Worm (Caenorhabditis elegans): ENCODE measurements around the gene Y46G5A.20.
A peak's percentile ranks its signal among the peaks of the same experiment; 100 is the strongest.

Y46G5A.20 gene

DNA sequence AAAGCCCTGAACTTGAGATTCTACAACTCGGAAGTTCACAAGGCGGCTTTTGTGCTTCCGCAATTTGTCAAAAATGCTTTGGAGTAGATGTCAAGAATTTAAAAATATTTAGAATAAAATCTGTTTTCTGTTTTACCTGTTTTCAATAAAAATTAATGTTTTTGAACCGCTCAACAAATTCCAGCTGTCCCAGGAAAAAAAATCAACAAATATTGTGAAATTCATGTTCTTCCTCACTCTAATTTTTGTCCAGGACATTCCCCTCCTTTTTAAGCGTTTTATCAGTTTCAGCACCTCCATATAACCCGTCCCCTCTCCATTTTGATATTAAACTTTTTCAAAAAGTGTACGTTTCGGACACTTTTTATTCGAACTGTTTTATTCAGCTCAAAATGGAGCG lies at the start of gene Y46G5A.20:
Gene Y46G5A.20, plus strand, starts transcription at position 301 of the 400 bp plus-strand sequence.
- TF ChIP-seq ref-1 (GFP tag; conservative IDR thresholded peaks at IDR 0.05) (no peak), tab-1 (GFP tag; IDR thresholded peaks at IDR 0.05) (no peak), med-1 (GFP tag; optimal IDR thresholded peaks at IDR 0.05; ENCODE audit: insufficient read depth) (no peak), ztf-23 (GFP tag; IDR thresholded peaks at IDR 0.05) (no peak), ztf-29 (GFP tag; IDR thresholded peaks at IDR 0.05) (no peak), flt-1 (GFP tag; IDR thresholded peaks at IDR 0.05) (no peak), cog-1 (tag; optimal IDR thresholded peaks at IDR 0.05) (no peak), T22C8.4 (GFP tag; IDR thresholded peaks at IDR 0.05) (no peak), klf-2 (GFP tag; conservative IDR thresholded peaks at IDR 0.05) (no peak)

DNA sequence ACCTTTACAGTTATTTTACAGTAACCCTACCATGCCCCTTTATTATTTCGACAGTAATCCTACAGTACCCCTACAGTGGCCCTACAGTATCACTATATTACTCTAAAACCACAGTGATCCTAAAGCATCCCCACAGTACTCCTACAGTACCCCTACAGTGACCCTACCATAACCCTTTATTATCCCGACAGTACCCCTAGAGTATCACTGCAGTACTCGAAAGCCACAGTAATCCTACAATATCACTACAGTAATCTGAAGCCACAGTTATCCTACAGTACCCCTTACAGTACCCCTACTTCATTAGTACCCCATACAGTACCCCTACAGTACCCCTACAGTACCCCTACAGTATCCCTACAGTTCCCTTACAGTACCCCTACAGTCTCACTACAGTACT lies 46.3 kb upstream of the Y46G5A.20 start:
- no peak for TF ChIP-seq ztf-23 (GFP tag; IDR thresholded peaks at IDR 0.05)
- TF ChIP-seq klf-2 (GFP tag; conservative IDR thresholded peaks at IDR 0.05) = no peak
- TF ChIP-seq ref-1 (GFP tag; conservative IDR thresholded peaks at IDR 0.05) = no peak
- TF ChIP-seq cog-1 (tag; optimal IDR thresholded peaks at IDR 0.05) = no peak
- no peak for TF ChIP-seq T22C8.4 (GFP tag; IDR thresholded peaks at IDR 0.05)
- no peak for TF ChIP-seq flt-1 (GFP tag; IDR thresholded peaks at IDR 0.05)
- no peak for TF ChIP-seq ztf-29 (GFP tag; IDR thresholded peaks at IDR 0.05)
- no peak for TF ChIP-seq med-1 (GFP tag; optimal IDR thresholded peaks at IDR 0.05; ENCODE audit: insufficient read depth)
- TF ChIP-seq tab-1 (GFP tag; IDR thresholded peaks at IDR 0.05) = no peak

DNA sequence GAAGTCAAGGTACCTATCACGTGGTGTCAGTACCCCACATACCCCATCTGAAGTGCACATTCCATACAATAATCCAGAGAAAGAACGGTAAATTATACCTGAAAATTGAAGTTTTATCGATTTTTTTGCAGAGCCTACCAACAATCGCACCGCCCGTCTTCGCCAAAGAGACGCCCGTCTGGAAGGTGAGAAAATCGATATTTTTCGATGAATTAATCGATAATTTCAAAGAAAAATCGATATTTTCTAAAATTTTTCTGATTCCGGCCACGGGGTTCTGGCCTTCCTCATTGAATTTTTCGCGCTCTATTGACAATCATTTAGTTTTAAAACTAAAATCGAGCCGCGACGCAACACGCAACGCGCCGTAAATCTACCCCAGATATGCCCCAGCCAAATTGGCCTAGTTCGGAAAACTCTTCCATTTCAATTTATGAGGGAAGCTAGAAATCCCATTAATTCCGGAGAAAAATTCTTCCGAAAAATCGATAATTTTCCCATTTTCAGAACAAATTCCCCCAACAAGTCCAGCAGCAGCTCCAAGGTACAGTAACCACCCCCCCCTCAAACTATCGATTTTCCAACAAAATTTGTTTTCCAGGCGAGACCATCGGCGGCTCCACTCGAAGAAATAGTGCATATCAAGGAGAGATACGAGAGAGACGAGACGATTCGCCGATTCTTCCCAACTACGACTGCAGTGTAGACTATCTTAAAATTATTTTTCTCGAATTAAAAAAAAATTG lies 44.2 kb upstream of the Y46G5A.20 start:
- TF ChIP-seq ztf-29 (GFP tag; IDR thresholded peaks at IDR 0.05) (no peak), flt-1 (GFP tag; IDR thresholded peaks at IDR 0.05) (no peak), klf-2 (GFP tag; conservative IDR thresholded peaks at IDR 0.05) (no peak), tab-1 (GFP tag; IDR thresholded peaks at IDR 0.05) (no peak), ztf-23 (GFP tag; IDR thresholded peaks at IDR 0.05) (no peak), T22C8.4 (GFP tag; IDR thresholded peaks at IDR 0.05) (peak; percentile 60), med-1 (GFP tag; optimal IDR thresholded peaks at IDR 0.05; ENCODE audit: insufficient read depth) (no peak)

DNA sequence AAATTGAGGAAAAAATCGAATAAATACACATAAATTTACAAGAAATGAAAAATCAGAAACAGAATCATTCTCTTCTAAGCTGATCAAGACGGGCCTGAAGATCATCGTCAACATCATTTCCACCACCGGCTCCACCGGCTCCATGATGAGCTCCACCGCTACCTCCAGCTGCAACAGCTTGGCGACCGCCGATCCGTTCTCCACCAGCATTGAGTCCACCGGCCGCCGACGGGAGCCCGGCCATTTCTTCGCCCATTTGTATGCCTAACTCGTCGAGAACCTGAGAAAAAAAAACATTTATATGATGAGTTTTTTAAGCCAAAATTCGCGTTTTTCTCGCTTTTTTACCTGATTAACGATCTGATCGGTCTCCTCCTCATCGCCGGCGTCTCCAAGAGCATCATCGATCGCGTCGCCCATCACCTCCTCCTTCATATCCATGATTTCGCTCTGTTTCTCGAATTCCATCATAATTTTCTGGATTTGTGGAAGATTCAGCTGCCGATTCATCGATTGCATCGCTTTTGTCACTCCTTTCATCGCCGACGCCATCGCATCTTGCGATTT lies 43.5 kb upstream of the Y46G5A.20 start:
- TF ChIP-seq klf-2 (GFP tag; conservative IDR thresholded peaks at IDR 0.05) = no peak

DNA sequence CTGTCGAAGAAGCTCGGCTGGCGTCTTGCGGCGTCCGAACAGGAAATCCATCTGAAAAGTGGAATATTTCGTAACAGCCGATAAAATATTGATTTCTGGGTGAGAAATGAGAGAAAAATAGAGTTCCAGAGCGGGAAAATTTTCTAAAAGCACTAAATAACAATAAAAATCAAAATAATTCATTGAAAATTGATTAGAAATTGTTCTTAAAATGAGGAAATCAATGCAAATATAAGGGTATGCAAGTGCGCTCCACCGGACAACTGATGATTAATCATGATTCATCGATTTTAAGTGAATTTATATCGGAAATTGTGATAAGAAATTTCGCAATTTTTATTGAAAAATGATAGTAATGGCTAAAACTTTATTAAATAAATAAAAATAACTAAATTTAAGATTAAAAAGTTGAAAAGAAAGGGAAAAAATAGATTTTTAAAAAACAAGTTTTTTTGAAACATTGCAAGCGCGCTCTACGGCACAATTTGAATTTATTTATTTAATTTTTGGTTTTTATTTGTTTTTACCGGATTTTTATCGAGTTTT lies 42.6 kb upstream of the Y46G5A.20 start, which contains the start of the genes vps-2 and tiar-2:
Gene vps-2, minus strand, starts transcription at position 51 of the 546 bp plus-strand sequence.
Gene tiar-2, plus strand, starts transcription at position 520 of the 546 bp plus-strand sequence.
- TF ChIP-seq T22C8.4 (GFP tag; IDR thresholded peaks at IDR 0.05) (peak; percentile 52; the same call in 1 of the 2 replicates), ref-1 (GFP tag; conservative IDR thresholded peaks at IDR 0.05) (no peak)

DNA sequence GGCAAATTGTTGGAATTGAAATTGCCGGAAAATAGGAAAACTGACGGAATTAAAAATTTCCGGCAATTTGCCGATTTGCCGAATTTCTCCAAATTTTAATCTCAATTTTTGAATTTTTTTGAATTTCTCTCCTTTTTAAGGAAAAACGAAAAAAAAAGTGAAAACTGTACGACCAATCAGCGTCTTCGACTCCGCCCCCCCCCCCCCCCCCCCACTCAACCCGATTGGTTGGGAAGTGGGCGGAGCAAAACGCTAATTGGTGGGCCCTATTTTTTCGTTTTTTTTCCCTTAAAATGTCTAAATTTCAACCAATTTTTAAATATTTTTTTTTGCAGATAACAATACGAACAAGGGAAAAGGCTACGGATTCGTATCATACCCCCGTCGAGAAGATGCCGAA lies 40.9 kb upstream of the Y46G5A.20 start:
- no peak for TF ChIP-seq tab-1 (GFP tag; IDR thresholded peaks at IDR 0.05)
- TF ChIP-seq med-1 (GFP tag; optimal IDR thresholded peaks at IDR 0.05; ENCODE audit: insufficient read depth) = no peak
- no peak for TF ChIP-seq flt-1 (GFP tag; IDR thresholded peaks at IDR 0.05)
- TF ChIP-seq ztf-23 (GFP tag; IDR thresholded peaks at IDR 0.05) = no peak
- TF ChIP-seq cog-1 (tag; optimal IDR thresholded peaks at IDR 0.05) = no peak
- no peak for TF ChIP-seq ztf-29 (GFP tag; IDR thresholded peaks at IDR 0.05)
- TF ChIP-seq T22C8.4 (GFP tag; IDR thresholded peaks at IDR 0.05) = no peak
- TF ChIP-seq klf-2 (GFP tag; conservative IDR thresholded peaks at IDR 0.05) = no peak
- TF ChIP-seq ref-1 (GFP tag; conservative IDR thresholded peaks at IDR 0.05) = no peak

DNA sequence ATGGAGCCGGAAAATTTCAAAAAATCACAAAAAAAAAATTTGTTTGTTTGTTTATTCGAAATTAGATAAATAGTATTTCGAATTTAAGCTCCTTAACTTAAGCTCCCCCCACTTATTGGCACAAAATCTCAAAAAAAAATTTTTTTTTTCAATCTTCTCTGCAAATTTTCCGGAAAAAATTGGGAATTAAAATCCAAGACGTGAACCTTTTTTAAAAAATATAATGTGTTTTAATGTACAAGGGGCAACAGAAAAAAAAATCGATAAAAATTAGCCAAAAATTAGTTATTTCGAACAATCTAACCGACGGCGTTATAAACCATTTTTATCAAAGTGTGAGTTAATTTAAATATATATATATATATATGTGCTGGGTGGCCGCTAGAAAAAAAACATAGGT lies 36.4 kb upstream of the Y46G5A.20 start, which contains the start of gene Y46G5A.14:
Gene Y46G5A.14, plus strand, starts transcription at position 301 of the 400 bp plus-strand sequence.
- TF ChIP-seq ztf-29 (GFP tag; IDR thresholded peaks at IDR 0.05) (no peak), tab-1 (GFP tag; IDR thresholded peaks at IDR 0.05) (no peak), ztf-23 (GFP tag; IDR thresholded peaks at IDR 0.05) (no peak), klf-2 (GFP tag; conservative IDR thresholded peaks at IDR 0.05) (no peak), med-1 (GFP tag; optimal IDR thresholded peaks at IDR 0.05; ENCODE audit: insufficient read depth) (no peak), T22C8.4 (GFP tag; IDR thresholded peaks at IDR 0.05) (no peak), flt-1 (GFP tag; IDR thresholded peaks at IDR 0.05) (no peak), ref-1 (GFP tag; conservative IDR thresholded peaks at IDR 0.05) (no peak), cog-1 (tag; optimal IDR thresholded peaks at IDR 0.05) (no peak)

DNA sequence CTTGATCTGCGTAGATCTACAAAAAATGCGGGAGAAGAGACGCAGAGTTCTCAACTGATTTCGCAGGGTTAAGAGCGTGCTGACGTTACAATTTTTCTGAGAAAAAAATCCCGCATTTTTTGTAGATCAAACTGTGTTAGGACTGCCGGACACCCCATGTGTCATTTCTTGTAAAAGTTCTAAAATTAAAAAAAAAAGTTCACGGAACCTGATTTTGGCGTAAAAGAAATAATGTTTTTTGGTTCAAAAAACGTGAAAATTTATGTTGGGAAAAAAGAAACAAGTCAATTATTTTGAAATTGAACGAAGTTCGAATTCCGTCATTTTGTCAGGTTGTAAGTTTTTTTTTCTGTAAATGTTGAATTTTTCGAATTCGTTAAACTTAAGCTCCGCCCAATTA lies 34.4 kb upstream of the Y46G5A.20 start, which contains the start of gene Y46G5A.34:
Gene Y46G5A.34, plus strand, starts transcription at position 301 of the 400 bp plus-strand sequence.
- no peak for TF ChIP-seq T22C8.4 (GFP tag; IDR thresholded peaks at IDR 0.05)
- no peak for TF ChIP-seq klf-2 (GFP tag; conservative IDR thresholded peaks at IDR 0.05)
- no peak for TF ChIP-seq ref-1 (GFP tag; conservative IDR thresholded peaks at IDR 0.05)
- no peak for TF ChIP-seq flt-1 (GFP tag; IDR thresholded peaks at IDR 0.05)
- TF ChIP-seq ztf-29 (GFP tag; IDR thresholded peaks at IDR 0.05) = no peak

DNA sequence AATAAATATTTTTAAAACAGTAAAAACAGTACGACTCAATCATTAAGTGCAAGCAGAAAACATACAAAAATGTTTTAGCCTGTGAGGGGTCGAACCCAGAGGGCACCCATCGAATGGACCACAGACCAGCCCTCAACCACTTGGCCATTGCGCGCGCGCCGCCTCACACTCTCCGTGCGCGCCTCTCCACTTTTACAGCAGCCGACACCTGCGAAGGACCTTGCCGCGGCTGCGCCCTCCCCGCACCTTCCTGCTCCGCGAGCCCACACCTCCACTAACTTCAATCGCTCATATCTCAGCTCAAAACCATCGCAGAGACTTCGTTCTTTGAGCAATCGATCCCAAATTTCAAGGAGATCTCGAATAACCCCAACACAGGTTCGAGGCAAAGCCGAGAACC lies 32.4 kb upstream of the Y46G5A.20 start:
- TF ChIP-seq flt-1 (GFP tag; IDR thresholded peaks at IDR 0.05) (peak; percentile 58), tab-1 (GFP tag; IDR thresholded peaks at IDR 0.05) (peak; percentile 55; the same call in 1 of the 2 replicates), klf-2 (GFP tag; conservative IDR thresholded peaks at IDR 0.05) (peak; percentile 66; the same call in 1 of the 2 replicates)

DNA sequence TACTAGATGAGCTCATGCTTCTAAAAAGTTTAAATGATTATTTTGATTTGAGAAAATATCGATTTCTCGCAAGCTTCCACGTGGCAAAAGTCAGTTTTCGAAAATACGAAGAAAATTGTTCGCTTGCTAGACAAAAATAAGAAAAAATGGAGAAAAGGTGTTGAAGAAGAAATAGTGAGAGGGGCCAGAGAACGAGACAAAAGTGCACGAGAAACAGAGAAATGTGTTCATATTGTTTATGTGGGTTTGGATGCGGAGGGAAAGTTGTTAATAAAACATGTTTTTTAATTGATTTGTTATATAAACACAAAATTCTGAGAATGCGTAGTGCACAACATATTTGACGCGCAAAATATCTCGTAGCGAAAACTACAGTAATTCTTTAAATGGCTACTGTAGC lies 25.4 kb upstream of the Y46G5A.20 start, which contains the start of gene Y46G5A.15:
Gene Y46G5A.15, minus strand, starts transcription at position 26 of the 400 bp plus-strand sequence.
- no peak for TF ChIP-seq ztf-23 (GFP tag; IDR thresholded peaks at IDR 0.05)
- no peak for TF ChIP-seq cog-1 (tag; optimal IDR thresholded peaks at IDR 0.05)
- TF ChIP-seq T22C8.4 (GFP tag; IDR thresholded peaks at IDR 0.05) = no peak
- TF ChIP-seq ref-1 (GFP tag; conservative IDR thresholded peaks at IDR 0.05) = no peak
- TF ChIP-seq ztf-29 (GFP tag; IDR thresholded peaks at IDR 0.05) = no peak
- no peak for TF ChIP-seq tab-1 (GFP tag; IDR thresholded peaks at IDR 0.05)
- TF ChIP-seq flt-1 (GFP tag; IDR thresholded peaks at IDR 0.05) = no peak
- no peak for TF ChIP-seq med-1 (GFP tag; optimal IDR thresholded peaks at IDR 0.05; ENCODE audit: insufficient read depth)
- no peak for TF ChIP-seq klf-2 (GFP tag; conservative IDR thresholded peaks at IDR 0.05)
